Worm (Caenorhabditis elegans) whole organism, L1 larva: ENCODE results near the gene let-711.

Source experiments
- aha-1 ChIP-seq: fragments of 150-350 bp; optimal IDR thresholded peaks from 2 replicates; lab custom pipeline; 2014; ENCODE audit warnings: missing biosample characterization, missing genetic modification characterization
- ceh-63 ChIP-seq: fragments of 200-800 bp; sonication (Bioruptor generic); optimal IDR thresholded peaks from 2 replicates; lab custom pipeline; 2018; ENCODE audit warnings: mild to moderate bottlenecking, missing genetic modification characterization, missing compliant biosample characterization
- ceh-90 ChIP-seq: sonication (generic microtip); optimal IDR thresholded peaks from 2 replicates; lab custom pipeline; 2016; ENCODE audit warnings: missing genetic modification characterization, missing compliant biosample characterization
- dsc-1 ChIP-seq: sonication (generic microtip); optimal IDR thresholded peaks from 2 replicates; lab custom pipeline; 2016; ENCODE audit warnings: mild to moderate bottlenecking, missing genetic modification characterization, missing compliant biosample characterization
- efl-1 ChIP-seq, 4 experiments: fragments of 150-350 bp; optimal IDR thresholded peaks in 3 of 4; peaks in 1 of 4; 1 replicate in 1 of 4; 2 replicates in 3 of 4; lab custom pipeline; 2014; ENCODE audit warnings: missing biosample characterization in 2 of 4, missing genetic modification characterization in 2 of 4, missing genetic modification reagents in 2 of 4
- egl-13 ChIP-seq: sonication (generic microtip); optimal IDR thresholded peaks from 2 replicates; lab custom pipeline; 2016; ENCODE audit warnings: missing genotype, missing genetic modification reagents, missing genetic modification characterization, missing compliant biosample characterization
- elt-3 ChIP-seq, 6 experiments: fragments of 150-350 bp in 1 of 6; sonication (generic microtip); optimal IDR thresholded peaks; 2 replicates each; lab custom pipeline; 2017 to 2018; ENCODE audit warnings: missing biosample characterization in 6 of 6, missing genetic modification characterization in 6 of 6, inconsistent platforms in 1 of 6
- fkh-4 ChIP-seq: sonication (generic microtip); optimal IDR thresholded peaks from 2 replicates; lab custom pipeline; 2016; ENCODE audit warnings: missing compliant biosample characterization, missing genetic modification characterization, borderline replicate concordance
- fkh-8 ChIP-seq: sonication (generic microtip); optimal IDR thresholded peaks from 2 replicates; lab custom pipeline; 2016; ENCODE audit warnings: mild to moderate bottlenecking, missing genetic modification characterization, missing compliant biosample characterization
- fos-1 ChIP-seq: fragments of 150-350 bp; optimal IDR thresholded peaks from 2 replicates; lab custom pipeline; 2014; ENCODE audit warnings: missing biosample characterization, missing genetic modification characterization
- hlh-17 ChIP-seq: fragments of 200-800 bp; sonication (Bioruptor generic); optimal IDR thresholded peaks from 2 replicates; lab custom pipeline; 2018; ENCODE audit warnings: missing genetic modification characterization, mild to moderate bottlenecking, missing compliant biosample characterization, moderate library complexity, borderline replicate concordance
- hpl-2 ChIP-seq: fragments of 150-350 bp; optimal IDR thresholded peaks from 2 replicates; lab custom pipeline; 2014; ENCODE audit warnings: missing biosample characterization, missing genetic modification reagents, missing genetic modification characterization
- isw-1 ChIP-seq: fragments of 200-800 bp; sonication (Bioruptor generic); IDR thresholded peaks from 2 replicates; pipeline ENCODE4 v1.3.6; 2022; ENCODE audit warnings: missing genetic modification characterization, missing compliant biosample characterization
- jun-1 ChIP-seq: fragments of 150-350 bp; optimal IDR thresholded peaks from 2 replicates; lab custom pipeline; 2014; ENCODE audit warnings: missing biosample characterization, missing genetic modification reagents, missing genetic modification characterization
- lin-14 ChIP-seq: fragments of 200-800 bp; sonication (Bioruptor generic); optimal IDR thresholded peaks from 2 replicates; lab custom pipeline; 2018; ENCODE audit warnings: mild to moderate bottlenecking, missing genetic modification characterization, moderate library complexity, missing compliant biosample characterization
- lir-3 ChIP-seq: sonication (generic microtip); optimal IDR thresholded peaks from 2 replicates; lab custom pipeline; 2016; ENCODE audit warnings: mild to moderate bottlenecking, missing genetic modification characterization, moderate library complexity, missing compliant biosample characterization; ENCODE audit not compliant: poor library complexity
- lsy-2 ChIP-seq, 2 experiments: fragments of 150-350 bp; optimal IDR thresholded peaks; 2 replicates each; lab custom pipeline; 2014; ENCODE audit warnings: missing biosample characterization in 2 of 2, missing genetic modification characterization in 2 of 2
- mdl-1 ChIP-seq, 2 experiments: fragments of 150-350 bp; optimal IDR thresholded peaks; 2 replicates each; lab custom pipeline; 2014 to 2017; ENCODE audit warnings: missing biosample characterization in 2 of 2, missing genetic modification characterization in 2 of 2, inconsistent platforms in 1 of 2
- mef-2 ChIP-seq: fragments of 150-350 bp; optimal IDR thresholded peaks from 2 replicates; lab custom pipeline; 2014; ENCODE audit warnings: missing biosample characterization, missing genetic modification characterization
- mep-1 ChIP-seq: fragments of 150-350 bp; optimal IDR thresholded peaks from 2 replicates; lab custom pipeline; 2014; ENCODE audit warnings: missing biosample characterization, missing genetic modification characterization
- nhr-19 ChIP-seq: fragments of 200-800 bp; sonication (Bioruptor generic); conservative IDR thresholded peaks from 2 replicates; pipeline ENCODE4 v1.3.6; 2022; ENCODE audit warnings: missing genetic modification characterization, missing compliant biosample characterization
- nhr-71 ChIP-seq: sonication (generic microtip); optimal IDR thresholded peaks from 2 replicates; lab custom pipeline; 2016; ENCODE audit warnings: mild to moderate bottlenecking, missing genetic modification characterization, moderate library complexity, missing compliant biosample characterization
- nhr-76 ChIP-seq: sonication (generic microtip); optimal IDR thresholded peaks from 2 replicates; lab custom pipeline; 2017; ENCODE audit warnings: missing biosample characterization, missing genetic modification characterization
- pax-3 ChIP-seq: fragments of 200-800 bp; sonication (Bioruptor generic); optimal IDR thresholded peaks from 2 replicates; lab custom pipeline; 2018; ENCODE audit warnings: mild to moderate bottlenecking, missing genetic modification characterization, moderate library complexity, missing compliant biosample characterization
- rnt-1 ChIP-seq: sonication (generic microtip); optimal IDR thresholded peaks from 2 replicates; lab custom pipeline; 2016; ENCODE audit warnings: mild to moderate bottlenecking, missing genetic modification characterization, moderate library complexity, missing compliant biosample characterization
- snu-23 ChIP-seq: sonication (generic microtip); optimal IDR thresholded peaks from 2 replicates; lab custom pipeline; 2016; ENCODE audit warnings: missing genetic modification characterization, missing compliant biosample characterization
- sox-4 ChIP-seq: sonication (generic microtip); optimal IDR thresholded peaks from 2 replicates; lab custom pipeline; 2016; ENCODE audit warnings: missing genetic modification characterization, missing compliant biosample characterization
- sup-37 ChIP-seq: fragments of 200-800 bp; sonication (Bioruptor generic); optimal IDR thresholded peaks from 2 replicates; lab custom pipeline; 2018; ENCODE audit warnings: mild to moderate bottlenecking, missing genetic modification characterization, missing compliant biosample characterization
- swsn-7 ChIP-seq: sonication (generic microtip); optimal IDR thresholded peaks from 2 replicates; lab custom pipeline; 2016; ENCODE audit warnings: missing genetic modification characterization, missing compliant biosample characterization
- tbx-2 ChIP-seq: sonication (generic microtip); optimal IDR thresholded peaks from 2 replicates; lab custom pipeline; 2016; ENCODE audit warnings: missing genetic modification characterization, missing compliant biosample characterization
- tlp-1 ChIP-seq: fragments of 150-350 bp; optimal IDR thresholded peaks from 2 replicates; lab custom pipeline; 2014; ENCODE audit warnings: missing biosample characterization, missing genetic modification characterization
- unc-130 ChIP-seq: fragments of 150-350 bp; optimal IDR thresholded peaks from 2 replicates; lab custom pipeline; 2017; ENCODE audit warnings: missing biosample characterization, missing genetic modification characterization, inconsistent platforms
- unc-30 ChIP-seq: sonication (generic microtip); optimal IDR thresholded peaks from 2 replicates; lab custom pipeline; 2017; ENCODE audit warnings: missing biosample characterization, missing genetic modification characterization
- unc-86 ChIP-seq: sonication (generic microtip); optimal IDR thresholded peaks from 2 replicates; lab custom pipeline; 2016; ENCODE audit warnings: missing genetic modification characterization, missing compliant biosample characterization
- unc-98 ChIP-seq: fragments of 200-800 bp; sonication (Bioruptor generic); IDR thresholded peaks from 2 replicates; pipeline ENCODE4 v1.3.6; 2022; ENCODE audit warnings: missing genetic modification characterization, missing compliant biosample characterization
- vab-15 ChIP-seq: sonication (generic microtip); optimal IDR thresholded peaks from 2 replicates; lab custom pipeline; 2017; ENCODE audit warnings: missing genotype, mild to moderate bottlenecking, missing genetic modification characterization, missing compliant biosample characterization
- xbp-1 ChIP-seq: sonication (generic microtip); optimal IDR thresholded peaks from 2 replicates; lab custom pipeline; 2016; ENCODE audit warnings: missing genetic modification characterization, missing compliant biosample characterization
- zag-1 ChIP-seq: fragments of 150-350 bp; optimal IDR thresholded peaks from 2 replicates; lab custom pipeline; 2014; ENCODE audit warnings: missing biosample characterization, missing genetic modification characterization
- zip-4 ChIP-seq: fragments of 200-800 bp; sonication (Bioruptor generic); optimal IDR thresholded peaks from 2 replicates; lab custom pipeline; 2018; ENCODE audit warnings: mild to moderate bottlenecking, missing genetic modification characterization, moderate library complexity, missing compliant biosample characterization
- ztf-4 ChIP-seq: fragments of 150-350 bp; optimal IDR thresholded peaks from 2 replicates; lab custom pipeline; 2014; ENCODE audit warnings: missing biosample characterization, missing genetic modification characterization

Gene let-711

DNA sequence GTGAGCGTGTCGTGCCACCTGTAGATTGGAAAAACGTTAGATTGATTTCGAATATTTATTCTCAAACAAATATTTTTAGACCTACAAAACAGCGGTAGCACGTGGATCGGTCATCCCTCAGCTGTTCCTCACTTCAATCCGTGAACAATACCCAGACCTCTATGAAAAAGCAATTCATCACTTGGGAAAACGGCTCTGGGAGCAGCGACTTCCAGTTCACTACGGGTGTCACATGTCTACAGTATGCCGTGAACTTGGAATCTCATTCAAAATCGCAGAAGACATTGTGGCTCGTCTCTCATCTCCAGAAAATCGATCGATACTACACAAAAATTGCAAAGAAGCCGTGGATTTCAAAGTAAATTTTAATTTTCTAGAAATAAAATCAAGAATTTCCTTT, 42.0 kb upstream of the let-711 start:
- TF ChIP-seq sup-37 (GFP tag; lab: Kevin White, UChicago) (no peak), elt-3 (tag; optimal IDR thresholded peaks at IDR 0.05; lab: Kevin White, UChicago) (no peak), vab-15 (tag; lab: Kevin White, UChicago) (no peak), unc-30 (tag; lab: Kevin White, UChicago) (no peak), tlp-1 (tag; lab: Kevin White, UChicago) (no peak), nhr-19 (GFP tag; lab: Robert Waterston, UW) (no peak), hlh-17 (GFP tag; lab: Kevin White, UChicago) (no peak), lin-14 (peak; percentile 6), efl-1 (optimal IDR thresholded peaks at IDR 0.05; lab: Kevin White, UChicago) (no peak), efl-1 (GFP tag; optimal IDR thresholded peaks at IDR 0.05 in 1 of 2; lab: Kevin White, UChicago) (peak in 1 of 2 experiments; percentile 58), fkh-4 (tag; lab: Kevin White, UChicago) (no peak), fos-1 (tag; lab: Kevin White, UChicago) (no peak), unc-98 (no peak), nhr-76 (no peak), lsy-2 (tag; optimal IDR thresholded peaks at IDR 0.05; lab: Kevin White, UChicago) (peak in 1 of 2 experiments; percentile 51), sox-4 (tag; lab: Kevin White, UChicago) (no peak), mdl-1 (tag; optimal IDR thresholded peaks at IDR 0.05; lab: Kevin White, UChicago) (no peak), lir-3 (no peak), ceh-63 (GFP tag; lab: Kevin White, UChicago) (no peak), zip-4 (GFP tag; lab: Kevin White, UChicago) (no peak), hpl-2 (GFP tag; lab: Kevin White, UChicago) (no peak), rnt-1 (tag; lab: Kevin White, UChicago) (peak; percentile 52), fkh-8 (no peak), jun-1 (tag; lab: Kevin White, UChicago) (no peak)

DNA sequence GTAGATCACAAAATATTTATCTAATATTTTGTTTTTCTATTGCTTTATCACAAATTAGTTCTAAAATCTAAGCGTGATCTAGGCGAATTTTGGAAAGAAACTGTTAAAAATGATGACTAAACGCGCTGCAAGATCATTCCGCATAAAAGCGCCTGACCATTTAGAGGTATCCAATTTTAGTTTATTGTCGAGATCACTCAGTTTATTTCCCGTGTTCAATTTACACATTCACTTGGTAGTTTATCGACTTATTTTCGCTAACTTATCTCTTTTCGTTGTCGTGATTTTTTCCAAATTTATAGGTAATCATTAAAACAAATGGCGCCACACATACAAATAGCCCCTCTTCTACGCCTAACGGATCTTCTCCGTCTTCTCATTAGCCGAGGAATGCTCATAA, 40.1 kb upstream of the let-711 start, which contains the start of gene T07E3.2:
Gene T07E3.2 (plus strand): TSS at position 301 of the 400 bp plus-strand sequence.
- TF ChIP-seq unc-130 (tag; lab: Kevin White, UChicago), result peak; percentile 10
- no peak for TF ChIP-seq snu-23 (GFP tag; lab: Kevin White, UChicago)

DNA sequence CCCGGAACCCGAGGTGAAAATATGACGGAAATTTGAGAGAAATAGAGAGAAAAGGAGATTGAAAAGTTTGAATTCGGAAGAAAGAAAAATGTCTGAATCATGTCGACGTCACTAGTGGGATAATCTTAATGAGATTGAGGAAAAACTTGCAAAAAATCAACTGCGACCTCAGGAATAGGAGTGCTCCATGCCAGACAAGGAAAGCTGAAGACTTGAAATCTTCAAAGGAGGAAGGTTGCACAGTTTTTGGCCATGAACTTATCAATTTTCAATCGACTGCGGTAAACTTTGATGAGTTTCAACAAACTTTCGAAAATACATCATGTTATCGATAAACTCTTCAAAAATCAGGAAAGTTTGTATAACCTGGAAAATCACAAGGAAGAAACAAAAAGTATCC, 34.1 kb upstream of the let-711 start, which contains the start of gene pdf-1:
Gene pdf-1 (minus strand): TSS at position 101 of the 400 bp plus-strand sequence.
- TF ChIP-seq fkh-8 (no peak), ceh-90 (tag; lab: Kevin White, UChicago) (no peak), lin-14 (peak; percentile 2)
- TF ChIP-seq, all 84 proteins: peak for 1

DNA sequence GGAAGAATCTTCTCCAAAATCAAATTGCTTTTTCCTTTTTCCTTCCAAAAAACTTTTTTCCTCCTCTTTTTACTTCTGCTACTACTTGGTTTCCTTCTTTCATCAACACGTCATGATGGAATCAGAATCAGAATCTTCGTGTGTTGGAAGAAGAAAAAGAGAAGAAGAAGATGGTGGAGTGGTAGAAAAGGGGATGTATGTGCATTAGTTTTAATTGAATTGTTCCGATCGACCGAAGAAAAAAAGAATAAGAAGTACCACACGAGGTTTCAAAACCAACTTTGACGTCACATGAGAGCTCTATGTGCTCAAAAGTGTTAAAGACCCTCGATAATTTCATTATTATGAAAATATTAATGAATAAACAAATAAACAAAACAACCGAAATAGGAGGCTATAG, 31.7 kb upstream of the let-711 start:
- TF ChIP-seq nhr-71 (peak; percentile 3), aha-1 (tag; lab: Kevin White, UChicago) (no peak), lin-14 (peak; percentile 62), hpl-2 (GFP tag; lab: Kevin White, UChicago) (no peak), unc-86 (tag; lab: Kevin White, UChicago) (peak; percentile 6)

DNA sequence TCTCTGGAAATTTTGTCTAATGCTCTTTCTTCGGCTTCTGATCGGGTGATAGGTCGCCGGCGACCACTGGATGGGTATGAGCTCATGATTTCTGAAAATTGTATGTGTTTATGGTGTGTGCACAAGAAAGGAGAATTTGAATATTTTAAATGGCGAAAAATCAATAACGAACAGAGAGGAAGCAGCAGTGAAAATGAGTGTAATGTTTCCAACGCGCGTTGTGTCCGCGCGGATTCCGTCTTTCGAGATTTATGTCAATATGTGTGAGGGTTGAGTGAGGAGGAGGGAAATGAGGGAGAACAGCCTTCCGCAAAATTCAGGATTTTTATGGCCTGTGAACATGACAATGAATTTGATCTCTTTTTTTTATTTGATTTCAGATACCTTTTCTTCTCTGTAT, 17.8 kb upstream of the let-711 start, which contains the start of gene flap-1:
Gene flap-1 (minus strand): TSS at position 101 of the 400 bp plus-strand sequence.
- no peak for TF ChIP-seq pax-3 (tag; lab: Kevin White, UChicago)
- no peak for TF ChIP-seq mef-2 (tag; lab: Kevin White, UChicago)
- TF ChIP-seq mep-1 (tag; lab: Kevin White, UChicago), result no peak
- no peak for TF ChIP-seq hpl-2 (GFP tag; lab: Kevin White, UChicago)
- no peak for TF ChIP-seq tbx-2 (tag; lab: Kevin White, UChicago)
- TF ChIP-seq isw-1 (GFP tag; lab: Robert Waterston, UW), result no peak
- TF ChIP-seq egl-13 (tag; lab: Kevin White, UChicago), result no peak
- TF ChIP-seq ztf-4 (tag; lab: Kevin White, UChicago), result no peak
- no peak for TF ChIP-seq nhr-71
- no peak for TF ChIP-seq zag-1 (tag; lab: Kevin White, UChicago)
- TF ChIP-seq dsc-1 (tag; lab: Kevin White, UChicago), result no peak
- TF ChIP-seq sup-37 (GFP tag; lab: Kevin White, UChicago), result no peak
- TF ChIP-seq swsn-7, result no peak
- no peak for TF ChIP-seq mdl-1 (tag; optimal IDR thresholded peaks at IDR 0.05; lab: Kevin White, UChicago)
- no peak for TF ChIP-seq xbp-1 (tag; lab: Kevin White, UChicago)
- no peak for TF ChIP-seq fkh-4 (tag; lab: Kevin White, UChicago)
- TF ChIP-seq sox-4 (tag; lab: Kevin White, UChicago), result no peak
- TF ChIP-seq, all 84 proteins: peak for 0
